Worm (Caenorhabditis elegans) whole organism, young adult: ENCODE results near the gene C49F5.7.

Experiments
- B0261.1 ChIP-seq: sonication (generic microtip); optimal IDR thresholded peaks from 2 replicates; lab custom pipeline; 2016; ENCODE audit warnings: mild to moderate bottlenecking, missing genetic modification characterization, moderate library complexity, missing compliant biosample characterization
- C06A6.2 ChIP-seq: fragments of 200-800 bp; sonication (Bioruptor generic); conservative IDR thresholded peaks from 2 replicates; pipeline ENCODE4 v1.3.6; 2022; ENCODE audit warnings: missing genetic modification characterization, missing compliant biosample characterization
- C17E4.6 ChIP-seq: fragments of 200-800 bp; sonication (Bioruptor generic); IDR thresholded peaks from 2 replicates; pipeline ENCODE4 v1.3.6; 2022; ENCODE audit warnings: missing genetic modification reagents, missing genetic modification characterization, missing compliant biosample characterization
- D2030.7 ChIP-seq: fragments of 200-800 bp; sonication (Bioruptor generic); IDR thresholded peaks from 2 replicates; pipeline ENCODE4 v1.3.6; 2022; ENCODE audit warnings: missing genetic modification reagents, missing genetic modification characterization, missing compliant biosample characterization
- F22D6.2 ChIP-seq: sonication (generic microtip); optimal IDR thresholded peaks from 2 replicates; lab custom pipeline; 2016; ENCODE audit warnings: mild to moderate bottlenecking, missing genetic modification characterization, missing compliant biosample characterization
- F33H1.4 ChIP-seq: fragments of 200-800 bp; sonication (Bioruptor generic); IDR thresholded peaks from 2 replicates; pipeline ENCODE4 v1.3.6; 2022; ENCODE audit warnings: missing genetic modification reagents, missing genetic modification characterization, missing compliant biosample characterization
- F52B5.7 ChIP-seq: sonication (generic microtip); optimal IDR thresholded peaks from 2 replicates; lab custom pipeline; 2016; ENCODE audit warnings: mild to moderate bottlenecking, missing genetic modification characterization, missing compliant biosample characterization
- K11D2.4 ChIP-seq: fragments of 200-800 bp; sonication (Bioruptor generic); IDR thresholded peaks from 2 replicates; pipeline ENCODE4 v1.3.6; 2022; ENCODE audit warnings: missing genetic modification reagents, missing genetic modification characterization, missing compliant biosample characterization
- Y56A3A.18 ChIP-seq: fragments of 200-800 bp; sonication (Bioruptor generic); IDR thresholded peaks from 2 replicates; pipeline ENCODE4 v1.3.6; 2022; ENCODE audit warnings: missing genetic modification reagents, missing genetic modification characterization, missing compliant biosample characterization
- ZK185.1 ChIP-seq: sonication (generic microtip); optimal IDR thresholded peaks from 2 replicates; lab custom pipeline; 2016; ENCODE audit warnings: mild to moderate bottlenecking, missing genetic modification characterization, missing compliant biosample characterization; ENCODE audit not compliant: poor library complexity, severe bottlenecking
- bed-2 ChIP-seq: fragments of 200-800 bp; sonication (Bioruptor generic); IDR thresholded peaks from 2 replicates; pipeline ENCODE4 v1.3.6; 2022; ENCODE audit warnings: missing genetic modification reagents, missing genetic modification characterization, missing compliant biosample characterization
- cebp-1 ChIP-seq, 2 experiments: fragments of 200-800 bp in 1 of 2; sonication (Bioruptor generic) in 1 of 2; sonication (generic microtip) in 1 of 2; IDR thresholded peaks in 1 of 2; optimal IDR thresholded peaks in 1 of 2; 2 replicates each; pipeline versions ENCODE4 v1.3.6 to Lab custom; 2017 to 2022; ENCODE audit warnings: missing compliant biosample characterization in 2 of 2, missing genetic modification characterization in 2 of 2, mild to moderate bottlenecking in 1 of 2, missing genetic modification reagents in 1 of 2, moderate library complexity in 1 of 2
- ceh-79 ChIP-seq: sonication (generic microtip); optimal IDR thresholded peaks from 2 replicates; lab custom pipeline; 2017; ENCODE audit warnings: mild to moderate bottlenecking, missing genetic modification characterization, missing compliant biosample characterization
- ceh-91 ChIP-seq: fragments of 200-800 bp; sonication (Bioruptor generic); IDR thresholded peaks from 2 replicates; pipeline ENCODE4 v1.3.6; 2022; ENCODE audit warnings: missing genetic modification reagents, missing genetic modification characterization, missing compliant biosample characterization
- die-1 ChIP-seq: sonication (generic microtip); optimal IDR thresholded peaks from 2 replicates; lab custom pipeline; 2016; ENCODE audit warnings: missing genotype, mild to moderate bottlenecking, missing genetic modification characterization, missing compliant biosample characterization
- dox-1 ChIP-seq: fragments of 200-800 bp; sonication (Bioruptor generic); IDR thresholded peaks from 2 replicates; pipeline ENCODE4 v1.3.6; 2022; ENCODE audit warnings: missing genetic modification reagents, missing genetic modification characterization, missing compliant biosample characterization
- him-1 ChIP-seq: sonication (generic microtip); optimal IDR thresholded peaks from 2 replicates; lab custom pipeline; 2016; ENCODE audit warnings: missing genotype, missing genetic modification reagents, missing genetic modification characterization, missing compliant biosample characterization
- hlh-12 ChIP-seq: sonication (generic microtip); optimal IDR thresholded peaks from 2 replicates; lab custom pipeline; 2016; ENCODE audit warnings: missing genetic modification characterization, missing compliant biosample characterization
- hmg-1.2 ChIP-seq: fragments of 200-800 bp; sonication (Bioruptor generic); IDR thresholded peaks from 2 replicates; pipeline ENCODE4 v1.3.6; 2022; ENCODE audit warnings: missing genetic modification reagents, missing genetic modification characterization, missing compliant biosample characterization
- hsf-1 ChIP-seq: fragments of 200-800 bp; sonication (Bioruptor generic); IDR thresholded peaks from 2 replicates; pipeline ENCODE4 v1.3.6; 2022; ENCODE audit warnings: missing genetic modification reagents, missing genetic modification characterization, missing compliant biosample characterization
- let-607 ChIP-seq, 2 experiments: fragments of 200-800 bp in 1 of 2; sonication (Bioruptor generic) in 1 of 2; sonication (generic microtip) in 1 of 2; optimal IDR thresholded peaks; 2 replicates each; lab custom pipeline; 2016 to 2018; ENCODE audit warnings: mild to moderate bottlenecking in 2 of 2, missing compliant biosample characterization in 2 of 2, missing genetic modification characterization in 2 of 2, moderate library complexity in 2 of 2, missing genotype in 1 of 2
- lin-26 ChIP-seq: fragments of 200-800 bp; sonication (Bioruptor generic); IDR thresholded peaks from 2 replicates; pipeline ENCODE4 v1.3.6; 2022; ENCODE audit warnings: missing genetic modification reagents, missing genetic modification characterization, missing compliant biosample characterization
- lin-40 ChIP-seq: sonication (generic microtip); optimal IDR thresholded peaks from 2 replicates; lab custom pipeline; 2016; ENCODE audit warnings: missing genetic modification characterization, mild to moderate bottlenecking, missing compliant biosample characterization, missing genotype, missing genetic modification reagents
- lir-1 ChIP-seq: fragments of 200-800 bp; sonication (Bioruptor generic); conservative IDR thresholded peaks from 2 replicates; pipeline ENCODE4 v1.3.6; 2022; ENCODE audit warnings: missing genetic modification reagents, missing genetic modification characterization, missing compliant biosample characterization
- madf-8 ChIP-seq: fragments of 200-800 bp; sonication (Bioruptor generic); conservative IDR thresholded peaks from 2 replicates; pipeline ENCODE4 v1.3.6; 2022; ENCODE audit warnings: missing genetic modification reagents, missing genetic modification characterization, missing compliant biosample characterization
- mcd-1 ChIP-seq: fragments of 200-800 bp; sonication (Bioruptor generic); IDR thresholded peaks from 2 replicates; pipeline ENCODE4 v1.3.6; 2022; ENCODE audit warnings: missing genetic modification reagents, missing genetic modification characterization, missing compliant biosample characterization
- mel-28 ChIP-seq: sonication (generic microtip); optimal IDR thresholded peaks from 2 replicates; lab custom pipeline; 2016; ENCODE audit warnings: borderline replicate concordance, mild to moderate bottlenecking, missing genetic modification characterization, missing compliant biosample characterization
- mxl-1 ChIP-seq: sonication (generic microtip); optimal IDR thresholded peaks from 2 replicates; lab custom pipeline; 2016; ENCODE audit warnings: missing genetic modification characterization, missing compliant biosample characterization
- nfyb-1 ChIP-seq: fragments of 200-800 bp; sonication (Bioruptor generic); IDR thresholded peaks from 2 replicates; pipeline ENCODE4 v1.3.6; 2022; ENCODE audit warnings: missing genetic modification reagents, missing genetic modification characterization, missing compliant biosample characterization
- nhr-120 ChIP-seq: fragments of 200-800 bp; sonication (Bioruptor generic); IDR thresholded peaks from 2 replicates; pipeline ENCODE4 v1.3.6; 2022; ENCODE audit warnings: missing genetic modification characterization, missing compliant biosample characterization
- nhr-27 ChIP-seq: fragments of 200-800 bp; sonication (Bioruptor generic); optimal IDR thresholded peaks from 2 replicates; lab custom pipeline; 2018; ENCODE audit warnings: mild to moderate bottlenecking, missing genetic modification characterization, moderate library complexity, missing compliant biosample characterization
- nhr-90 ChIP-seq: sonication (generic microtip); optimal IDR thresholded peaks from 2 replicates; lab custom pipeline; 2016; ENCODE audit warnings: missing genotype, mild to moderate bottlenecking, missing genetic modification characterization, missing compliant biosample characterization
- pbrm-1 ChIP-seq: fragments of 200-800 bp; sonication (Bioruptor generic); IDR thresholded peaks from 2 replicates; pipeline ENCODE4 v1.3.6; 2022; ENCODE audit warnings: missing genetic modification reagents, missing genetic modification characterization, missing compliant biosample characterization
- rcor-1 ChIP-seq: fragments of 200-800 bp; sonication (Bioruptor generic); IDR thresholded peaks from 2 replicates; pipeline ENCODE4 v1.3.6; 2022; ENCODE audit warnings: missing genetic modification reagents, missing genetic modification characterization, missing compliant biosample characterization
- rec-8 ChIP-seq, 2 experiments: sonication (generic microtip); optimal IDR thresholded peaks; 2 replicates each; lab custom pipeline; 2016; ENCODE audit warnings: mild to moderate bottlenecking in 2 of 2, missing genetic modification characterization in 2 of 2, missing genetic modification reagents in 2 of 2, missing genotype in 2 of 2, missing biosample characterization in 1 of 2, missing compliant biosample characterization in 1 of 2, moderate library complexity in 1 of 2
- snpc-1.1 ChIP-seq: sonication (generic microtip); optimal IDR thresholded peaks from 2 replicates; lab custom pipeline; 2017; ENCODE audit warnings: missing genetic modification characterization, mild to moderate bottlenecking, missing compliant biosample characterization, antibody characterized with exemption, moderate library complexity, missing genotype, missing genetic modification reagents; ENCODE audit not compliant: insufficient read depth
- snpc-1.3 ChIP-seq: sonication (generic microtip); optimal IDR thresholded peaks from 2 replicates; lab custom pipeline; 2017; ENCODE audit warnings: missing genetic modification characterization, mild to moderate bottlenecking, missing compliant biosample characterization, antibody characterized with exemption, moderate library complexity, missing genotype, missing genetic modification reagents; ENCODE audit not compliant: insufficient read depth
- snpc-4 ChIP-seq, 5 experiments: fragments of 150-350 bp in 1 of 5; sonication (generic microtip) in 4 of 5; optimal IDR thresholded peaks; 2 replicates each; lab custom pipeline; 2014 to 2018; ENCODE audit warnings: missing genetic modification characterization in 5 of 5, missing biosample characterization in 3 of 5, antibody characterized with exemption in 2 of 5, mild to moderate bottlenecking in 2 of 5, missing compliant biosample characterization in 2 of 5, missing genotype in 2 of 5, moderate library complexity in 2 of 5, missing genetic modification reagents in 1 of 5
- tbp1 ChIP-seq: fragments of 200-800 bp; sonication (Bioruptor generic); optimal IDR thresholded peaks from 2 replicates; lab custom pipeline; 2018; ENCODE audit warnings: mild to moderate bottlenecking, missing genetic modification characterization, missing compliant biosample characterization
- zim-3 ChIP-seq: sonication (generic microtip); optimal IDR thresholded peaks from 2 replicates; lab custom pipeline; 2017; ENCODE audit warnings: mild to moderate bottlenecking, missing genetic modification characterization, moderate library complexity, missing compliant biosample characterization
- ztf-22 ChIP-seq: fragments of 200-800 bp; sonication (Bioruptor generic); optimal IDR thresholded peaks from 2 replicates; lab custom pipeline; 2018; ENCODE audit warnings: mild to moderate bottlenecking, missing genetic modification characterization, moderate library complexity, missing compliant biosample characterization
- ztf-25 ChIP-seq: fragments of 200-800 bp; sonication (Bioruptor generic); IDR thresholded peaks from 2 replicates; pipeline ENCODE4 v1.3.6; 2022; ENCODE audit warnings: missing genetic modification reagents, missing genetic modification characterization, missing compliant biosample characterization

Gene C49F5.7

DNA sequence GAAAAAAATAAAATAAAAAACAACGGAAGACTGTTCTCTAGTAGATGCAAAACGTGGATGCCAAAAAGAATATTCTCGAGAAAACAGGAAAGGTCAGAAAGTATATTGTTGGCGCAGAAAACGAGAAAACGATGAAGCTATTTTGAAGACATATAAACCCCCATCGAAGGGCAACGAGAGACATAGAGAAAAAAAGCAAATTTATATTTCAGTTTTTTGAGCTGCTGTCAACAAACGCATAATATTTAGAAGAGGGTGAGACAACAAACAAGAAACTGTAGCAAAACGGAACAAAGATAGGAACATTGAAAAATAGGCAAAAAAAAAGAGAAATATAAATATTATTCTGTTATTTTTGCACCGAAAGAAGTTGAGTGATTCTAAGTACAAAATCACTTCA is 2.3 kb upstream of the C49F5.7 start:
- TF ChIP-seq ztf-22 (GFP tag; lab: Kevin White, UChicago), result no peak
- no peak for TF ChIP-seq F22D6.2 (tag; lab: Kevin White, UChicago)
- TF ChIP-seq hmg-1.2, result peak; percentile 18; the same call in 1 of the 2 replicates
- no peak for TF ChIP-seq mcd-1 (GFP tag; lab: Robert Waterston, UW)
- TF ChIP-seq, all 124 proteins: peak for 1

ce11 chrX:11992778-11993177 is 1.8 kb upstream of the C49F5.7 start:
- no peak for TF ChIP-seq cebp-1 (GFP tag; IDR thresholded peaks at IDR 0.05; lab: Robert Waterston, UW)
- no peak for TF ChIP-seq cebp-1 (tag; optimal IDR thresholded peaks at IDR 0.05; lab: Kevin White, UChicago)
- no peak for TF ChIP-seq ceh-91 (GFP tag; lab: Robert Waterston, UW)
- TF ChIP-seq nfyb-1 (GFP tag; lab: Robert Waterston, UW), result no peak
- TF ChIP-seq madf-8 (GFP tag; lab: Robert Waterston, UW), result no peak
- TF ChIP-seq bed-2 (GFP tag; lab: Robert Waterston, UW), result no peak
- no peak for TF ChIP-seq mel-28 (tag; lab: Kevin White, UChicago)
- no peak for TF ChIP-seq zim-3 (tag; lab: Kevin White, UChicago)
- no peak for TF ChIP-seq hsf-1 (GFP tag; lab: Robert Waterston, UW)

- no peak for TF ChIP-seq F52B5.7
- peak; percentile 63 for TF ChIP-seq zim-3 (tag; lab: Kevin White, UChicago)
- peak; percentile 23 for TF ChIP-seq mxl-1 (tag; lab: Kevin White, UChicago)
- no peak for TF ChIP-seq K11D2.4 (GFP tag; lab: Robert Waterston, UW)
- peak; percentile 66 for TF ChIP-seq nhr-90
- TF ChIP-seq lin-26 (GFP tag; lab: Robert Waterston, UW), result peak; percentile 79
- no peak for TF ChIP-seq C06A6.2
- peak; percentile 35 for TF ChIP-seq hmg-1.2
- TF ChIP-seq rcor-1 (GFP tag; lab: Robert Waterston, UW), result peak; percentile 54
- TF ChIP-seq let-607 (tag; optimal IDR thresholded peaks at IDR 0.05; lab: Kevin White, UChicago), result no peak
- TF ChIP-seq ceh-79 (tag; lab: Kevin White, UChicago), result no peak
- TF ChIP-seq lir-1 (GFP tag; lab: Robert Waterston, UW), result no peak
- TF ChIP-seq snpc-1.1, result peak; percentile 16
- TF ChIP-seq C17E4.6 (GFP tag; lab: Robert Waterston, UW), result no peak
- TF ChIP-seq F33H1.4, result no peak
- TF ChIP-seq rec-8 (tag; optimal IDR thresholded peaks at IDR 0.05; lab: Kevin White, UChicago), result peak in 1 of 2 experiments; percentile 33
- peak; percentile 87 for TF ChIP-seq tbp1 (GFP tag; lab: Kevin White, UChicago)
- 0 out of 2 replicates have a peak, but pooled peaks have one; percentile 32 for TF ChIP-seq nfyb-1 (GFP tag; lab: Robert Waterston, UW)
- TF ChIP-seq mcd-1 (GFP tag; lab: Robert Waterston, UW), result 0 out of 2 replicates have a peak, but pooled peaks have one; percentile 20
- no peak for TF ChIP-seq nhr-120
- peak; percentile 10 for TF ChIP-seq lin-40 (tag; lab: Kevin White, UChicago)
- TF ChIP-seq B0261.1 (tag; lab: Kevin White, UChicago), result peak; percentile 67
- no peak for TF ChIP-seq snpc-4 (GFP tag; optimal IDR thresholded peaks at IDR 0.05; lab: Kevin White, UChicago)
- TF ChIP-seq snpc-4 (tag; optimal IDR thresholded peaks at IDR 0.05; lab: Kevin White, UChicago), result peak in 3 of 4 experiments; percentile 32 to 75 (median 34)
- peak; percentile 61 for TF ChIP-seq ZK185.1 (tag; lab: Kevin White, UChicago)
- peak; percentile 22 for TF ChIP-seq snpc-1.3 (tag; lab: Kevin White, UChicago)
- TF ChIP-seq pbrm-1, result peak; percentile 83
- peak; percentile 35 for TF ChIP-seq hlh-12
- peak; percentile 63 for TF ChIP-seq dox-1 (GFP tag; lab: Robert Waterston, UW)
- TF ChIP-seq D2030.7 (GFP tag; lab: Robert Waterston, UW), result peak; percentile 76
- TF ChIP-seq ztf-25 (GFP tag; lab: Robert Waterston, UW), result no peak
- TF ChIP-seq Y56A3A.18 (GFP tag; lab: Robert Waterston, UW), result 0 out of 2 replicates have a peak, but pooled peaks have one; percentile 17
- TF ChIP-seq him-1 (tag; lab: Kevin White, UChicago), result peak; percentile 56
- no peak for TF ChIP-seq nhr-27 (tag; lab: Kevin White, UChicago)
- peak; percentile 59 for TF ChIP-seq die-1
These were observed 1.3 kb upstream of the C49F5.7 start for ce11 chrX:11993327-11993726.
